Worm (Caenorhabditis elegans) whole organism, L4 larva: ENCODE measurements around the gene marc-2.

Source experiments
- F26F4.8 ChIP-seq: fragments of 200-800 bp; sonication (Bioruptor generic); conservative IDR thresholded peaks from 2 replicates; pipeline ENCODE4 v1.3.6; 2022; ENCODE audit warnings: missing genetic modification characterization, missing compliant biosample characterization
- R02D3.7 ChIP-seq: fragments of 150-350 bp; sonication (generic microtip); optimal IDR thresholded peaks from 3 replicates; lab custom pipeline; 2014; ENCODE audit warnings: missing biosample characterization, missing genetic modification characterization
- ZK337.2 ChIP-seq: fragments of 200-800 bp; sonication (Bioruptor generic); IDR thresholded peaks from 2 replicates; pipeline ENCODE4 v1.3.6; 2022; ENCODE audit warnings: missing genetic modification reagents, missing genetic modification characterization, missing compliant biosample characterization
- ZK546.5 ChIP-seq, 2 experiments: sonication (generic microtip); optimal IDR thresholded peaks; 2 replicates each; lab custom pipeline; 2017; ENCODE audit warnings: missing biosample characterization in 2 of 2, missing genetic modification characterization in 2 of 2
- aha-1 ChIP-seq: fragments of 150-350 bp; peaks from one replicate; lab custom pipeline; 2014; ENCODE audit warnings: missing biosample characterization, missing genetic modification characterization
- daf-16 ChIP-seq, 3 experiments: sonication (generic microtip); optimal IDR thresholded peaks; 2 replicates each; lab custom pipeline; 2016 to 2017; ENCODE audit warnings: missing genetic modification characterization in 3 of 3, missing genetic modification reagents in 3 of 3, mild to moderate bottlenecking in 2 of 3, missing compliant biosample characterization in 2 of 3, missing biosample characterization in 1 of 3, moderate library complexity in 1 of 3
- dmd-8 ChIP-seq: fragments of 200-800 bp; sonication (Bioruptor generic); IDR thresholded peaks from 2 replicates; pipeline ENCODE4 v1.3.6; 2022; ENCODE audit warnings: missing genetic modification characterization, missing compliant biosample characterization
- dmd-9 ChIP-seq: fragments of 200-800 bp; sonication (Bioruptor generic); IDR thresholded peaks from 2 replicates; pipeline ENCODE4 v1.3.6; 2022; ENCODE audit warnings: missing genetic modification reagents, missing genetic modification characterization, missing compliant biosample characterization
- duxl-1 ChIP-seq: sonication (generic microtip); optimal IDR thresholded peaks from 2 replicates; lab custom pipeline; 2016; ENCODE audit warnings: mild to moderate bottlenecking, missing genetic modification characterization, moderate library complexity, missing compliant biosample characterization; ENCODE audit not compliant: poor library complexity
- egl-27 ChIP-seq: sonication (generic microtip); optimal IDR thresholded peaks from 3 replicates; lab custom pipeline; 2017; ENCODE audit warnings: missing biosample characterization, missing genetic modification reagents, missing genetic modification characterization
- gei-8 ChIP-seq: fragments of 200-800 bp; sonication (Bioruptor generic); optimal IDR thresholded peaks from 2 replicates; lab custom pipeline; 2018; ENCODE audit warnings: mild to moderate bottlenecking, missing genetic modification characterization, missing compliant biosample characterization
- hif-1 ChIP-seq, 2 experiments: sonication (generic microtip); optimal IDR thresholded peaks; 2 replicates each; lab custom pipeline; 2016 to 2017; ENCODE audit warnings: missing compliant biosample characterization in 2 of 2, missing genetic modification characterization in 2 of 2, missing genetic modification reagents in 2 of 2, missing genotype in 2 of 2, mild to moderate bottlenecking in 1 of 2
- hlh-11 ChIP-seq: fragments of 200-800 bp; sonication (Bioruptor generic); optimal IDR thresholded peaks from 2 replicates; lab custom pipeline; 2018; ENCODE audit warnings: mild to moderate bottlenecking, missing genetic modification characterization, missing compliant biosample characterization
- lin-1 ChIP-seq: fragments of 200-800 bp; sonication (Bioruptor generic); IDR thresholded peaks from 2 replicates; pipeline ENCODE4 v1.3.6; 2022; ENCODE audit warnings: missing genetic modification reagents, missing genetic modification characterization, missing compliant biosample characterization
- lin-38 ChIP-seq: fragments of 200-800 bp; sonication (Bioruptor generic); IDR thresholded peaks from 2 replicates; pipeline ENCODE4 v1.3.6; 2022; ENCODE audit warnings: missing genetic modification reagents, missing genetic modification characterization, missing compliant biosample characterization
- madf-9 ChIP-seq: fragments of 200-800 bp; sonication (Bioruptor generic); conservative IDR thresholded peaks from 2 replicates; pipeline ENCODE4 v1.3.6; 2022; ENCODE audit warnings: missing genetic modification reagents, missing genetic modification characterization, missing compliant biosample characterization
- mdl-1 ChIP-seq, 2 experiments: fragments of 150-350 bp in 1 of 2; sonication (generic microtip) in 1 of 2; optimal IDR thresholded peaks; 2 replicates each; lab custom pipeline; 2014 to 2017; ENCODE audit warnings: missing biosample characterization in 2 of 2, missing genetic modification characterization in 2 of 2
- mxl-3 ChIP-seq: fragments of 200-800 bp; sonication (Bioruptor generic); optimal IDR thresholded peaks from 2 replicates; lab custom pipeline; 2018; ENCODE audit warnings: mild to moderate bottlenecking, missing genetic modification characterization, missing compliant biosample characterization
- nhr-11 ChIP-seq: fragments of 150-350 bp; optimal IDR thresholded peaks from 2 replicates; lab custom pipeline; 2014; ENCODE audit warnings: missing biosample characterization, missing genetic modification characterization
- nhr-111 ChIP-seq: fragments of 200-800 bp; sonication (Bioruptor generic); optimal IDR thresholded peaks from 2 replicates; lab custom pipeline; 2018; ENCODE audit warnings: mild to moderate bottlenecking, missing genetic modification characterization, missing compliant biosample characterization
- nhr-28 ChIP-seq: fragments of 150-350 bp; optimal IDR thresholded peaks from 2 replicates; lab custom pipeline; 2014; ENCODE audit warnings: missing biosample characterization, missing genetic modification characterization
- nhr-41 ChIP-seq: fragments of 200-800 bp; sonication (Bioruptor generic); IDR thresholded peaks from 2 replicates; pipeline ENCODE4 v1.3.6; 2022; ENCODE audit warnings: missing genetic modification reagents, missing genetic modification characterization, missing compliant biosample characterization
- nhr-48 ChIP-seq: sonication (generic microtip); optimal IDR thresholded peaks from 2 replicates; lab custom pipeline; 2016; ENCODE audit warnings: mild to moderate bottlenecking, missing genetic modification characterization, missing compliant biosample characterization
- pha-4 ChIP-seq, 2 experiments: fragments of 150-350 bp in 1 of 2; fragments of 200-800 bp in 1 of 2; sonication (Bioruptor generic) in 1 of 2; IDR thresholded peaks in 1 of 2; optimal IDR thresholded peaks in 1 of 2; 2 replicates each; pipeline versions ENCODE4 v1.3.6 to Lab custom; 2014 to 2022; ENCODE audit warnings: missing genetic modification characterization in 2 of 2, missing genetic modification reagents in 2 of 2, missing biosample characterization in 1 of 2, missing compliant biosample characterization in 1 of 2
- php-3 ChIP-seq: fragments of 200-800 bp; sonication (Bioruptor generic); IDR thresholded peaks from 2 replicates; pipeline ENCODE4 v1.3.6; 2022; ENCODE audit warnings: missing genetic modification reagents, missing genetic modification characterization, missing compliant biosample characterization
- saeg-2 ChIP-seq: fragments of 200-800 bp; sonication (Bioruptor generic); IDR thresholded peaks from 2 replicates; pipeline ENCODE4 v1.3.6; 2022; ENCODE audit warnings: missing genetic modification reagents, missing genetic modification characterization, missing compliant biosample characterization
- tra-1 ChIP-seq: fragments of 200-800 bp; sonication (Bioruptor generic); IDR thresholded peaks from 2 replicates; pipeline ENCODE4 v1.3.6; 2022; ENCODE audit warnings: missing genetic modification reagents, missing genetic modification characterization, missing compliant biosample characterization
- unc-62 ChIP-seq, 3 experiments: fragments of 150-350 bp in 1 of 3; sonication (generic microtip); optimal IDR thresholded peaks in 2 of 3; peaks in 1 of 3; 1 replicate in 1 of 3; 2 replicates in 2 of 3; lab custom pipeline; 2014 to 2017; ENCODE audit warnings: missing biosample characterization in 3 of 3, missing genetic modification characterization in 3 of 3, missing genetic modification reagents in 3 of 3, missing genotype in 1 of 3
- vab-7 ChIP-seq: fragments of 200-800 bp; sonication (Bioruptor generic); IDR thresholded peaks from 2 replicates; pipeline ENCODE4 v1.3.6; 2022; ENCODE audit warnings: missing genetic modification reagents, missing genetic modification characterization, missing compliant biosample characterization
- zag-1 ChIP-seq: fragments of 150-350 bp; optimal IDR thresholded peaks from 2 replicates; lab custom pipeline; 2014; ENCODE audit warnings: missing biosample characterization, missing genetic modification characterization

marc-2 gene

ce11 chrII:10693655-10694054, 32.9 kb upstream of the marc-2 start, which contains the start of gene gbh-1:
Gene gbh-1, minus strand, starts transcription at chrII:10693803.
- TF ChIP-seq php-3 (GFP tag; lab: Robert Waterston, UW) = 0 out of 2 replicates have a peak, but pooled peaks have one; percentile 22
- TF ChIP-seq mxl-3 (GFP tag; lab: Kevin White, UChicago) = peak; percentile 50
- peak; percentile 73 for TF ChIP-seq madf-9 (GFP tag; lab: Robert Waterston, UW)
- peak in 1 of 2 experiments; percentile 73 for TF ChIP-seq hif-1 (tag; optimal IDR thresholded peaks at IDR 0.05; lab: Kevin White, UChicago)
- TF ChIP-seq nhr-48 (tag; lab: Kevin White, UChicago) = peak; percentile 32
- peak in 1 of 2 experiments; percentile 73 for TF ChIP-seq mdl-1 (tag; optimal IDR thresholded peaks at IDR 0.05; lab: Kevin White, UChicago)
- no peak for TF ChIP-seq duxl-1
- TF ChIP-seq vab-7 = no peak
- TF ChIP-seq hlh-11 (tag; lab: Kevin White, UChicago) = peak; percentile 59
- TF ChIP-seq nhr-28 (tag; lab: Kevin White, UChicago) = peak; percentile 99
- no peak for TF ChIP-seq daf-16 (GFP tag; optimal IDR thresholded peaks at IDR 0.05; lab: Kevin White, UChicago)
- TF ChIP-seq daf-16 (tag; optimal IDR thresholded peaks at IDR 0.05; lab: Kevin White, UChicago) = peak; percentile 31

ce11 chrII:10684954-10685353, 24.2 kb upstream of the marc-2 start:
- TF ChIP-seq nhr-11 (tag; lab: Kevin White, UChicago) (no peak), aha-1 (peak; percentile 91), ZK337.2 (GFP tag; lab: Robert Waterston, UW) (no peak)

ce11 chrII:10680614-10681013, 19.8 kb upstream of the marc-2 start:
- TF ChIP-seq aha-1 (peak; percentile 66), lin-1 (no peak), pha-4 (GFP tag; IDR thresholded peaks at IDR 0.05; lab: Robert Waterston, UW) (no peak), pha-4 (tag; optimal IDR thresholded peaks at IDR 0.05; lab: Kevin White, UChicago) (no peak)

- TF ChIP-seq php-3 (GFP tag; lab: Robert Waterston, UW) = no peak
- TF ChIP-seq lin-38 = no peak
- no peak for TF ChIP-seq saeg-2 (GFP tag; lab: Robert Waterston, UW)
- TF ChIP-seq nhr-28 (tag; lab: Kevin White, UChicago) = no peak
- no peak for TF ChIP-seq dmd-8
- no peak for TF ChIP-seq nhr-41 (GFP tag; lab: Robert Waterston, UW)
- TF ChIP-seq tra-1 = no peak
- no peak for TF ChIP-seq dmd-9 (GFP tag; lab: Robert Waterston, UW)
- no peak for TF ChIP-seq ZK546.5 (tag; optimal IDR thresholded peaks at IDR 0.05; lab: Kevin White, UChicago)
- TF ChIP-seq zag-1 = no peak
- TF ChIP-seq R02D3.7 (tag; lab: Kevin White, UChicago) = no peak
- TF ChIP-seq nhr-48 (tag; lab: Kevin White, UChicago) = no peak
- TF ChIP-seq vab-7 = no peak
- no peak for TF ChIP-seq gei-8 (GFP tag; lab: Kevin White, UChicago)
- TF ChIP-seq egl-27 (tag; lab: Kevin White, UChicago) = no peak
- no peak for TF ChIP-seq ZK337.2 (GFP tag; lab: Robert Waterston, UW)
These were observed 19.3 kb upstream of the marc-2 start for ce11 chrII:10680130-10680529.

ce11 chrII:10675302-10675701, 14.5 kb upstream of the marc-2 start, which contains the start of gene ptb-1:
Gene ptb-1, plus strand, starts transcription at chrII:10675602.
- TF ChIP-seq unc-62 (GFP tag; optimal IDR thresholded peaks at IDR 0.05 in 1 of 2; lab: Kevin White, UChicago) = no peak
- no peak for TF ChIP-seq unc-62 (tag; optimal IDR thresholded peaks at IDR 0.05; lab: Kevin White, UChicago)
- no peak for TF ChIP-seq vab-7
- no peak for TF ChIP-seq F26F4.8
- TF ChIP-seq nhr-111 = no peak
- no peak for TF ChIP-seq daf-16 (GFP tag; optimal IDR thresholded peaks at IDR 0.05; lab: Kevin White, UChicago)
- no peak for TF ChIP-seq daf-16 (tag; optimal IDR thresholded peaks at IDR 0.05; lab: Kevin White, UChicago)
